Worm (Caenorhabditis elegans) whole organism, dauer: ENCODE measurements around the gene F17C11.11.

Source experiments
- unc-62 ChIP-seq: sonication (generic microtip); optimal IDR thresholded peaks from 2 replicates; lab custom pipeline; 2017; ENCODE audit warnings: missing biosample characterization, missing genetic modification reagents, missing genetic modification characterization

Gene F17C11.11

ce11 chrV:10918373-10918772 is 20.2 kb downstream of the F17C11.11 start, which contains the start of gene F58B4.2:
Gene F58B4.2, minus strand, starts transcription at chrV:10918473.
- TF ChIP-seq unc-62 = no peak

- no peak for TF ChIP-seq unc-62
Measured at ce11 chrV:10915922-10916321, 22.7 kb downstream of the F17C11.11 start.

- TF ChIP-seq unc-62 = no peak
Measured at ce11 chrV:10909959-10910358, 28.7 kb downstream of the F17C11.11 start.

- TF ChIP-seq unc-62 = no peak
Measured at ce11 chrV:10909071-10909470, 29.5 kb downstream of the F17C11.11 start, which contains the start of gene zzz-1. Gene zzz-1, minus strand, starts transcription at chrV:10909171.

ce11 chrV:10904795-10905194 is 33.8 kb downstream of the F17C11.11 start:
- TF ChIP-seq unc-62 = no peak

- TF ChIP-seq unc-62 = no peak
Measured at ce11 chrV:10903748-10904147, 34.9 kb downstream of the F17C11.11 start, which contains the start of gene F32D8.15. Gene F32D8.15, plus strand, starts transcription at chrV:10904048.

ce11 chrV:10902682-10903081 is 35.9 kb downstream of the F17C11.11 start, which contains the start of gene F32D8.8:
Gene F32D8.8, minus strand, starts transcription at chrV:10902782.
- no peak for TF ChIP-seq unc-62

ce11 chrV:10901125-10901524 is 37.5 kb downstream of the F17C11.11 start, which contains the start of gene spp-16:
Gene spp-16, minus strand, starts transcription at chrV:10901303.
- TF ChIP-seq unc-62 = no peak

- no peak for TF ChIP-seq unc-62
Measured at ce11 chrV:10898629-10899028, 40.0 kb downstream of the F17C11.11 start.

ce11 chrV:10898107-10898506 is 40.5 kb downstream of the F17C11.11 start, which contains the start of gene F32D8.7:
Gene F32D8.7, plus strand, starts transcription at chrV:10898435.
- no peak for TF ChIP-seq unc-62

ce11 chrV:10897172-10897571 is 41.4 kb downstream of the F17C11.11 start:
- TF ChIP-seq unc-62 = no peak

- no peak for TF ChIP-seq unc-62
Measured at ce11 chrV:10897106-10897171, 41.7 kb downstream of the F17C11.11 start, which contains the start of gene sec-61.G. Gene sec-61.G, minus strand, starts transcription at chrV:10897143.

ce11 chrV:10896706-10897105 is 41.9 kb downstream of the F17C11.11 start:
- TF ChIP-seq unc-62 = no peak

- no peak for TF ChIP-seq unc-62
Measured at ce11 chrV:10896295-10896694, 42.3 kb downstream of the F17C11.11 start, which contains the start of gene F32D8.13. Gene F32D8.13, minus strand, starts transcription at chrV:10896543.

ce11 chrV:10894601-10895000 is 44.0 kb downstream of the F17C11.11 start, which contains the start of the genes F32D8.14 and F32D8.5:
Gene F32D8.14, minus strand, starts transcription at chrV:10894788.
Gene F32D8.5, plus strand, starts transcription at chrV:10894800.
- TF ChIP-seq unc-62 = no peak

ce11 chrV:10893510-10894128 is 45.0 kb downstream of the F17C11.11 start, which contains the start of gene F32D8.4:
Gene F32D8.4, minus strand, starts transcription at chrV:10893560.
- no peak for TF ChIP-seq unc-62

ce11 chrV:10890980-10891379 is 47.6 kb downstream of the F17C11.11 start, which contains the start of gene F32D8.12:
Gene F32D8.12, minus strand, starts transcription at chrV:10891027.
- TF ChIP-seq unc-62 = no peak

ce11 chrV:10889774-10890173 is 48.8 kb downstream of the F17C11.11 start:
- no peak for TF ChIP-seq unc-62

ce11 chrV:10889036-10889435 is 49.6 kb downstream of the F17C11.11 start, which contains the start of gene F32D8.11:
Gene F32D8.11, minus strand, starts transcription at chrV:10889136.
- TF ChIP-seq unc-62 = no peak
